Fruit fly (Drosophila melanogaster) whole organism, embryonic: ENCODE measurements around the gene Mul1.

ENCODE experiments used
- B-H1 ChIP-seq: fragments of 200-800 bp; sonication (Bioruptor generic); IDR thresholded peaks from 3 replicates; pipeline ENCODE4 v1.3.6; 2022; ENCODE audit warnings: missing biosample characterization, missing genetic modification characterization
- CG10366 ChIP-seq: fragments of 200-800 bp; sonication (Bioruptor generic); IDR thresholded peaks from 2 replicates; pipeline ENCODE4 v1.3.6; 2022; ENCODE audit warnings: missing biosample characterization, missing genetic modification characterization
- CG11504 ChIP-seq: fragments of 200-800 bp; sonication (Bioruptor generic); optimal IDR thresholded peaks from 3 replicates; lab custom pipeline; 2019; ENCODE audit warnings: missing biosample characterization, mild to moderate bottlenecking, missing genetic modification characterization, moderate library complexity
- CG12219 ChIP-seq: fragments of 200-800 bp; sonication (Bioruptor generic); optimal IDR thresholded peaks from 3 replicates; lab custom pipeline; 2018; ENCODE audit warnings: missing biosample characterization, mild to moderate bottlenecking, missing genetic modification characterization
- CG12942 ChIP-seq: fragments of 200-800 bp; sonication (Bioruptor generic); optimal IDR thresholded peaks from 3 replicates; lab custom pipeline; 2016; ENCODE audit warnings: missing biosample characterization, missing genetic modification characterization
- CG13894 ChIP-seq: fragments of 200-800 bp; sonication (Bioruptor generic); optimal IDR thresholded peaks from 3 replicates; lab custom pipeline; 2018; ENCODE audit warnings: missing biosample characterization, mild to moderate bottlenecking, missing genetic modification characterization, moderate library complexity
- CG14050 ChIP-seq: fragments of 200-800 bp; sonication (Bioruptor generic); IDR thresholded peaks from 3 replicates; pipeline ENCODE4 v1.3.6; 2022; ENCODE audit warnings: missing biosample characterization, missing genetic modification characterization
- CG15479 ChIP-seq: fragments of 200-800 bp; sonication (Bioruptor generic); optimal IDR thresholded peaks from 3 replicates; lab custom pipeline; 2019; ENCODE audit warnings: missing biosample characterization, mild to moderate bottlenecking, missing genetic modification characterization, moderate library complexity
- CG1603 ChIP-seq: fragments of 200-800 bp; sonication (Bioruptor generic); optimal IDR thresholded peaks from 2 replicates; lab custom pipeline; 2019; ENCODE audit warnings: missing biosample characterization, mild to moderate bottlenecking, missing genetic modification characterization, moderate library complexity
- CG16863 ChIP-seq: fragments of 200-800 bp; sonication (Bioruptor generic); optimal IDR thresholded peaks from 3 replicates; lab custom pipeline; 2016; ENCODE audit warnings: missing biosample characterization, missing genetic modification characterization
- CG18599 ChIP-seq: fragments of 200-800 bp; sonication (Bioruptor generic); optimal IDR thresholded peaks from 3 replicates; lab custom pipeline; 2017; ENCODE audit warnings: missing biosample characterization, missing genetic modification characterization, mild to moderate bottlenecking, moderate library complexity, missing genetic modification reagents
- CG2199 ChIP-seq: fragments of 200-800 bp; sonication (Bioruptor generic); IDR thresholded peaks from 3 replicates; pipeline ENCODE4 v1.3.6; 2022; ENCODE audit warnings: missing biosample characterization, missing genetic modification characterization
- CG2678 ChIP-seq: fragments of 200-800 bp; sonication (Bioruptor generic); optimal IDR thresholded peaks from 3 replicates; lab custom pipeline; 2019; ENCODE audit warnings: missing biosample characterization, mild to moderate bottlenecking, missing genetic modification characterization, moderate library complexity
- CG2875 ChIP-seq: fragments of 200-800 bp; sonication (Bioruptor generic); optimal IDR thresholded peaks from 2 replicates; lab custom pipeline; 2017; ENCODE audit warnings: missing biosample characterization, mild to moderate bottlenecking, missing genetic modification characterization, missing genetic modification reagents
- CG3281 ChIP-seq: fragments of 200-800 bp; sonication (Bioruptor generic); optimal IDR thresholded peaks from 3 replicates; lab custom pipeline; 2017; ENCODE audit warnings: missing biosample characterization, mild to moderate bottlenecking, missing genetic modification characterization
- CG4328 ChIP-seq: fragments of 200-800 bp; sonication (Bioruptor generic); optimal IDR thresholded peaks from 3 replicates; lab custom pipeline; 2017; ENCODE audit warnings: missing biosample characterization, missing genetic modification reagents, missing genetic modification characterization
- CG6272 ChIP-seq: fragments of 200-800 bp; sonication (Bioruptor generic); IDR thresholded peaks from 2 replicates; pipeline ENCODE4 v1.3.6; 2022; ENCODE audit warnings: missing biosample characterization, missing genetic modification characterization
- CG6765 ChIP-seq: fragments of 200-800 bp; sonication (Bioruptor generic); optimal IDR thresholded peaks from 3 replicates; lab custom pipeline; 2017; ENCODE audit warnings: missing biosample characterization, mild to moderate bottlenecking, missing genetic modification characterization
- CG6791 ChIP-seq: fragments of 200-800 bp; sonication (Bioruptor generic); IDR thresholded peaks from 3 replicates; pipeline ENCODE4 v1.3.6; 2022; ENCODE audit warnings: missing biosample characterization, missing genetic modification characterization; ENCODE audit not compliant: partially characterized antibody
- CG7556 ChIP-seq: fragments of 200-800 bp; sonication (Bioruptor generic); optimal IDR thresholded peaks from 2 replicates; lab custom pipeline; 2017; ENCODE audit warnings: missing biosample characterization, mild to moderate bottlenecking, missing genetic modification characterization
- CG9437 ChIP-seq: fragments of 200-800 bp; sonication (Bioruptor generic); optimal IDR thresholded peaks from 2 replicates; lab custom pipeline; 2018; ENCODE audit warnings: missing biosample characterization, mild to moderate bottlenecking, missing genetic modification characterization
- CG9876 ChIP-seq: fragments of 200-800 bp; sonication (Bioruptor generic); optimal IDR thresholded peaks from 2 replicates; lab custom pipeline; 2016; ENCODE audit warnings: missing biosample characterization, missing genetic modification characterization
- CoRest ChIP-seq: fragments of 200-800 bp; sonication (Bioruptor generic); optimal IDR thresholded peaks from 3 replicates; lab custom pipeline; 2018; ENCODE audit warnings: missing biosample characterization, mild to moderate bottlenecking, missing genetic modification characterization, moderate library complexity
- Dll ChIP-seq: fragments of 200-800 bp; sonication (Bioruptor generic); IDR thresholded peaks from 4 replicates; pipeline ENCODE4 v1.3.6; 2022; ENCODE audit warnings: missing biosample characterization, missing genetic modification characterization; ENCODE audit not compliant: partially characterized antibody
- H15 ChIP-seq: fragments of 200-800 bp; sonication (Bioruptor generic); IDR thresholded peaks from 3 replicates; pipeline ENCODE4 v1.3.6; 2022; ENCODE audit warnings: missing biosample characterization, missing genetic modification characterization
- Hr51 ChIP-seq, 2 experiments: fragments of 200-800 bp; sonication (Bioruptor generic); optimal IDR thresholded peaks; 2 replicates in 1 of 2; 3 replicates in 1 of 2; lab custom pipeline; 2016 to 2018; ENCODE audit warnings: missing biosample characterization in 2 of 2, missing genetic modification characterization in 2 of 2, mild to moderate bottlenecking in 1 of 2, moderate library complexity in 1 of 2
- Meics ChIP-seq: fragments of 200-800 bp; sonication (Bioruptor generic); optimal IDR thresholded peaks from 2 replicates; lab custom pipeline; 2017; ENCODE audit warnings: missing biosample characterization, mild to moderate bottlenecking, missing genetic modification characterization
- Mes4 ChIP-seq: fragments of 200-800 bp; sonication (Bioruptor generic); optimal IDR thresholded peaks from 2 replicates; lab custom pipeline; 2016; ENCODE audit warnings: missing biosample characterization, missing genetic modification characterization
- NC2α ChIP-seq: fragments of 200-800 bp; sonication (Bioruptor generic); optimal IDR thresholded peaks from 2 replicates; lab custom pipeline; 2016; ENCODE audit warnings: missing biosample characterization, missing genetic modification characterization
- Neu2 ChIP-seq: fragments of 200-800 bp; sonication (Bioruptor generic); optimal IDR thresholded peaks from 3 replicates; lab custom pipeline; 2016; ENCODE audit warnings: missing biosample characterization, missing genetic modification characterization, borderline replicate concordance
- NfI ChIP-seq: fragments of 200-800 bp; sonication (Bioruptor generic); optimal IDR thresholded peaks from 3 replicates; lab custom pipeline; 2018; ENCODE audit warnings: missing biosample characterization, mild to moderate bottlenecking, missing genetic modification characterization, moderate library complexity
- Oli ChIP-seq: fragments of 200-800 bp; sonication (Bioruptor generic); optimal IDR thresholded peaks from 2 replicates; lab custom pipeline; 2018; ENCODE audit warnings: missing biosample characterization, mild to moderate bottlenecking, missing genetic modification characterization, moderate library complexity
- YL-1 ChIP-seq: fragments of 200-800 bp; sonication (Bioruptor generic); optimal IDR thresholded peaks from 3 replicates; lab custom pipeline; 2017; ENCODE audit warnings: missing biosample characterization, mild to moderate bottlenecking, missing genetic modification characterization
- bcd ChIP-seq: fragments of 200-800 bp; sonication (Bioruptor generic); optimal IDR thresholded peaks from 2 replicates; lab custom pipeline; 2017; ENCODE audit warnings: missing biosample characterization, mild to moderate bottlenecking, missing genetic modification characterization
- chinmo ChIP-seq: fragments of 200-800 bp; sonication (Bioruptor generic); IDR thresholded peaks from 4 replicates; pipeline ENCODE4 v1.3.6; 2022; ENCODE audit warnings: missing biosample characterization, missing genetic modification characterization; ENCODE audit not compliant: partially characterized antibody
- croc ChIP-seq: fragments of 200-800 bp; sonication (Bioruptor generic); conservative IDR thresholded peaks from 3 replicates; pipeline ENCODE4 v1.3.6; 2022; ENCODE audit warnings: missing biosample characterization, missing genetic modification characterization
- ems ChIP-seq: fragments of 200-800 bp; sonication (Bioruptor generic); optimal IDR thresholded peaks from 3 replicates; lab custom pipeline; 2016; ENCODE audit warnings: missing biosample characterization, missing genetic modification characterization
- esg ChIP-seq: fragments of 200-800 bp; sonication (Bioruptor generic); conservative IDR thresholded peaks from 2 replicates; pipeline ENCODE4 v1.3.6; 2022; ENCODE audit warnings: missing biosample characterization, missing genetic modification characterization
- gce ChIP-seq: fragments of 200-800 bp; sonication (Bioruptor generic); IDR thresholded peaks from 3 replicates; pipeline ENCODE4 v1.3.6; 2022; ENCODE audit warnings: missing biosample characterization, missing genetic modification characterization
- ind ChIP-seq: fragments of 200-800 bp; sonication (Bioruptor generic); optimal IDR thresholded peaks from 3 replicates; lab custom pipeline; 2016; ENCODE audit warnings: missing biosample characterization, missing genetic modification characterization
- lmd ChIP-seq: fragments of 200-800 bp; sonication (Bioruptor generic); IDR thresholded peaks from 2 replicates; pipeline ENCODE4 v1.3.6; 2022; ENCODE audit warnings: missing biosample characterization, missing genetic modification characterization
- mam ChIP-seq: fragments of 200-800 bp; sonication (Bioruptor generic); optimal IDR thresholded peaks from 3 replicates; lab custom pipeline; 2016; ENCODE audit warnings: missing biosample characterization, missing genetic modification characterization
- pros ChIP-seq: fragments of 200-800 bp; sonication (Bioruptor generic); optimal IDR thresholded peaks from 3 replicates; lab custom pipeline; 2019; ENCODE audit warnings: missing biosample characterization, mild to moderate bottlenecking, missing genetic modification characterization, moderate library complexity
- repo ChIP-seq: fragments of 200-800 bp; sonication (Bioruptor generic); optimal IDR thresholded peaks from 2 replicates; lab custom pipeline; 2016; ENCODE audit warnings: missing biosample characterization, missing genetic modification characterization
- sug ChIP-seq: fragments of 200-800 bp; optimal IDR thresholded peaks from 2 replicates; lab custom pipeline; 2019; ENCODE audit warnings: missing biosample characterization, mild to moderate bottlenecking, missing genetic modification characterization, moderate library complexity
- tio ChIP-seq: fragments of 200-800 bp; sonication (Bioruptor generic); optimal IDR thresholded peaks from 2 replicates; lab custom pipeline; 2017; ENCODE audit warnings: missing biosample characterization, missing genetic modification characterization, inconsistent platforms
- usp ChIP-seq: fragments of >200 bp; optimal IDR thresholded peaks from 2 replicates; lab custom pipeline; 2017; ENCODE audit warnings: missing biosample characterization, missing genetic modification characterization
- wek ChIP-seq: fragments of 200-800 bp; sonication (Bioruptor generic); optimal IDR thresholded peaks from 3 replicates; lab custom pipeline; 2018; ENCODE audit warnings: missing biosample characterization, mild to moderate bottlenecking, missing genetic modification characterization, moderate library complexity
- wor ChIP-seq: fragments of 200-800 bp; sonication (Bioruptor generic); IDR thresholded peaks from 2 replicates; pipeline ENCODE4 v1.3.6; 2022; ENCODE audit warnings: missing biosample characterization, missing genetic modification characterization
- zen2 ChIP-seq: fragments of 200-800 bp; sonication (Bioruptor generic); IDR thresholded peaks from 3 replicates; pipeline ENCODE4 v1.3.6; 2022; ENCODE audit warnings: missing biosample characterization, missing genetic modification characterization; ENCODE audit not compliant: partially characterized antibody
- zf30C ChIP-seq: fragments of 200-800 bp; sonication (Bioruptor generic); optimal IDR thresholded peaks from 3 replicates; lab custom pipeline; 2018; ENCODE audit warnings: missing biosample characterization, mild to moderate bottlenecking, missing genetic modification characterization

Mul1 gene

dm6 chr3L:4000711-4001110 lies 20.5 kb upstream of the Mul1 start (continued):
- TF ChIP-seq CG6765: peak; percentile 4
- TF ChIP-seq CoRest (tag; lab: Kevin White, UChicago): peak; percentile 62
- TF ChIP-seq CG12219: no peak
- peak; percentile 55 for TF ChIP-seq CG11504
- peak; percentile 46 for TF ChIP-seq CG3281 (GFP tag; lab: Kevin White, UChicago)
- no peak for TF ChIP-seq pros (GFP tag; lab: Kevin White, UChicago)
- TF ChIP-seq CG2199 (GFP tag; lab: Robert Waterston, UW): no peak
- no peak for TF ChIP-seq repo (GFP tag; lab: Kevin White, UChicago)
- TF ChIP-seq CG14050 (GFP tag; lab: Robert Waterston, UW): no peak
- peak; percentile 60 for TF ChIP-seq sug (tag; lab: Kevin White, UChicago)
- TF ChIP-seq zen2 (GFP tag; lab: Robert Waterston, UW): no peak
- no peak for TF ChIP-seq CG13894 (tag; lab: Kevin White, UChicago)
- no peak for TF ChIP-seq CG15479 (GFP tag; lab: Kevin White, UChicago)
- no peak for TF ChIP-seq YL-1
- no peak for TF ChIP-seq B-H1 (GFP tag; lab: Robert Waterston, UW)
- TF ChIP-seq bcd: peak; percentile 40
- no peak for TF ChIP-seq CG1603 (tag; lab: Kevin White, UChicago)
- TF ChIP-seq croc (GFP tag; lab: Robert Waterston, UW): no peak
- TF ChIP-seq Mes4 (GFP tag; lab: Kevin White, UChicago): no peak
- peak; percentile 53 for TF ChIP-seq CG2678 (tag; lab: Kevin White, UChicago)
- peak; percentile 45 for TF ChIP-seq NfI (GFP tag; lab: Kevin White, UChicago)
- no peak for TF ChIP-seq chinmo (GFP tag; lab: Robert Waterston, UW)
- TF ChIP-seq zf30C (GFP tag; lab: Kevin White, UChicago): peak; percentile 51
- TF ChIP-seq esg (GFP tag; lab: Robert Waterston, UW): 0 out of 2 replicates have a peak, but pooled peaks have one; percentile 16
- TF ChIP-seq Meics (GFP tag; lab: Kevin White, UChicago): peak; percentile 57
- no peak for TF ChIP-seq Dll (GFP tag; lab: Robert Waterston, UW)
- no peak for TF ChIP-seq wek
- TF ChIP-seq CG10366: no peak; the same call in 1 of the 2 replicates
- TF ChIP-seq CG6272: no peak
- TF ChIP-seq Neu2 (GFP tag; lab: Kevin White, UChicago): no peak
- TF ChIP-seq ems: no peak
- no peak for TF ChIP-seq gce (GFP tag; lab: Robert Waterston, UW)
- TF ChIP-seq CG18599: peak; percentile 49
- TF ChIP-seq wor (GFP tag; lab: Robert Waterston, UW): peak; percentile 33; the same call in 1 of the 2 replicates
- TF ChIP-seq CG6791: no peak
- TF ChIP-seq H15: no peak
- TF ChIP-seq NC2α: no peak
- peak; percentile 56 for TF ChIP-seq Oli (tag; lab: Kevin White, UChicago)
- TF ChIP-seq Hr51 (GFP tag; optimal IDR thresholded peaks at IDR 0.05; lab: Kevin White, UChicago): peak in 1 of 2 experiments; percentile 57
- no peak for TF ChIP-seq CG2875 (GFP tag; lab: Kevin White, UChicago)
- TF ChIP-seq tio (GFP tag; lab: Kevin White, UChicago): peak; percentile 39
- no peak for TF ChIP-seq lmd (GFP tag; lab: Robert Waterston, UW)
- no peak for TF ChIP-seq CG4328 (GFP tag; lab: Kevin White, UChicago)
- no peak for TF ChIP-seq CG12942
- peak; percentile 32 for TF ChIP-seq CG9437 (GFP tag; lab: Kevin White, UChicago)
- no peak for TF ChIP-seq usp (GFP tag; lab: Kevin White, UChicago)
- TF ChIP-seq CG16863 (GFP tag; lab: Kevin White, UChicago): no peak
- peak; percentile 5 for TF ChIP-seq ind (GFP tag; lab: Kevin White, UChicago)
- TF ChIP-seq CG9876: no peak
- TF ChIP-seq CG7556 (GFP tag; lab: Kevin White, UChicago): peak; percentile 72
- no peak for TF ChIP-seq mam (GFP tag; lab: Kevin White, UChicago)
